Fruit fly (Drosophila melanogaster) whole organism, prepupa: Measurements from ENCODE around the gene Acp36DE.

ENCODE experiments used
- Blimp-1 ChIP-seq: fragments of 200-800 bp; sonication (Bioruptor generic); optimal IDR thresholded peaks from 3 replicates; lab custom pipeline; 2017; ENCODE audit warnings: missing biosample characterization, missing genetic modification characterization, mild to moderate bottlenecking, moderate library complexity, missing genetic modification reagents
- CG11294 ChIP-seq: fragments of 200-800 bp; sonication (Bioruptor generic); IDR thresholded peaks from 2 replicates; pipeline ENCODE4 v1.3.6; 2022; ENCODE audit warnings: missing biosample characterization, missing genetic modification characterization
- CG15336 ChIP-seq: fragments of 200-800 bp; sonication (Bioruptor generic); IDR thresholded peaks from 2 replicates; pipeline ENCODE4 v1.3.6; 2022; ENCODE audit warnings: missing biosample characterization, missing genetic modification characterization
- CG6276 ChIP-seq: fragments of 200-800 bp; sonication (Bioruptor generic); optimal IDR thresholded peaks from 2 replicates; lab custom pipeline; 2017; ENCODE audit warnings: missing biosample characterization, mild to moderate bottlenecking, missing genetic modification characterization
- CG7368 ChIP-seq: fragments of 200-800 bp; sonication (Bioruptor generic); optimal IDR thresholded peaks from 3 replicates; lab custom pipeline; 2016; ENCODE audit warnings: missing biosample characterization, missing genetic modification characterization
- CG8632 ChIP-seq: fragments of 200-800 bp; sonication (Bioruptor generic); optimal IDR thresholded peaks from 3 replicates; lab custom pipeline; 2016; ENCODE audit warnings: missing biosample characterization, missing genetic modification characterization
- Gug ChIP-seq: fragments of 200-800 bp; sonication (Bioruptor generic); IDR thresholded peaks from 2 replicates; pipeline ENCODE4 v1.3.6; 2022; ENCODE audit warnings: missing biosample characterization, missing genetic modification characterization
- fkh ChIP-seq: fragments of 200-800 bp; sonication (Bioruptor generic); optimal IDR thresholded peaks from 3 replicates; lab custom pipeline; 2017; ENCODE audit warnings: missing biosample characterization, mild to moderate bottlenecking, missing genetic modification characterization, moderate library complexity
- net ChIP-seq: fragments of 200-800 bp; sonication (Bioruptor generic); optimal IDR thresholded peaks from 3 replicates; lab custom pipeline; 2016; ENCODE audit warnings: missing biosample characterization, missing genetic modification characterization

- TF ChIP-seq CG11294 (GFP tag; lab: Robert Waterston, UW): no peak
- TF ChIP-seq CG15336: peak; percentile 52
- no peak for TF ChIP-seq CG8632 (GFP tag; lab: Kevin White, UChicago)
- no peak; the same call in 1 of the 2 replicates for TF ChIP-seq Gug (GFP tag; lab: Robert Waterston, UW)
- peak; percentile 8 for TF ChIP-seq CG6276 (GFP tag; lab: Kevin White, UChicago)
- no peak for TF ChIP-seq CG7368 (GFP tag; lab: Kevin White, UChicago)
- TF ChIP-seq Blimp-1: no peak
- TF ChIP-seq fkh (GFP tag; lab: Kevin White, UChicago): no peak
- TF ChIP-seq net (GFP tag; lab: Kevin White, UChicago): no peak
Measured at dm6 chr2L:18315454-18315853, 43.4 kb downstream of the Acp36DE start.
